Worm (Caenorhabditis elegans): ENCODE measurements around the gene mrg-1.

Gene mrg-1

DNA sequence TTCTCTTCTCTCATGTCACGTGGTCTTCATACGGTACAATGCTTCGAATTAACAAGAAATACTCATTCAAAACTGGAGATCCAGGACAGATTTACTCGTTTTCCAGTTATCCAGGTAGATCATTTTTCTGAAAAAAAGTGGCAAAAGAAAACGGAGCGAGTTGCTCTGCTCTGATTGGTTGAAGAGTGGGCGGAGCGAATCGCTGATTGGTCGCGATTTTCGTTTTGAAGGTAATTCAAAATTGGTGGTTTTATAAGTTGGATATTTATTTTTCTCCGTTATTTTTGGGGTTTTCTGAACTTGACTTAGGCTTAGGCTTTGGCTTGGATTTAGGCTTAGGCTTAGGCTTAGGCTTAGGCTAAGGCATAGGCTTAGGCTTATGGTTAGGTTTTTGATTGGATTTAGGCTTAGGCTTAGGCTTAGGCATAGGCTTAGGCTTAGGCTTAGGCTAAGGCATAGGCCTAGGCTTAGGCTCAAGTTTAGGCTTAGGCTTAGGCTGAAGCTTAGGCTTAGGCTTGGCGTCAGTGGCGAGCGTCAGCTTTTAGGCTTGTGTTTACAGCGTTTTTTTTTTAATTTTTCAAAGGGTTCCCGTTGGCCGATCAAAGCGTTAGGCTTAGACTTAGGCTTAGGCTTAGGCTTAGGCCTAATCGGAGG is 51.7 kb downstream of the mrg-1 start:
- no peak for TF ChIP-seq lin-32 (GFP tag; optimal IDR thresholded peaks at IDR 0.05)

- peak; percentile 60 for TF ChIP-seq ces-1 (GFP tag; optimal IDR thresholded peaks at IDR 0.05)
- no peak for TF ChIP-seq lin-32 (GFP tag; optimal IDR thresholded peaks at IDR 0.05)
Measured at ce11 chrIII:12821331-12821730, 53.1 kb downstream of the mrg-1 start.
